Fruit fly (Drosophila melanogaster) whole organism: Measurements from ENCODE around the gene CG10993.

Source experiments
- CG8478 ChIP-seq: fragments of >200 bp; optimal IDR thresholded peaks from 2 replicates; lab custom pipeline; 2018; ENCODE audit warnings: inconsistent platforms
- EcR ChIP-seq, 2 experiments: fragments of >200 bp; optimal IDR thresholded peaks; 2 replicates each; lab custom pipeline; 2017; ENCODE audit warnings: missing biosample characterization in 2 of 2, missing genetic modification characterization in 2 of 2, missing genetic modification reagents in 2 of 2
- pan ChIP-seq: fragments of >200 bp; optimal IDR thresholded peaks from 2 replicates; lab custom pipeline; 2017
- psq ChIP-seq: fragments of >200 bp; optimal IDR thresholded peaks from 2 replicates; lab custom pipeline; 2017

dm6 chrX:13815526-13816173 is 24.7 kb upstream of the CG10993 start:
- TF ChIP-seq pan (lab: Kevin White, UChicago) (no peak), CG8478 (lab: Kevin White, UChicago) (no peak), psq (lab: Kevin White, UChicago) (no peak), EcR (GFP tag; optimal IDR thresholded peaks at IDR 0.05; lab: Kevin White, UChicago) (no peak)
